Worm (Caenorhabditis elegans): ENCODE data around the gene R05A10.2.

The R05A10.2 gene

ce11 chrIV:14224912-14225311 is 47.8 kb downstream of the R05A10.2 start (continued):
- TF ChIP-seq daf-12 (tag; optimal IDR thresholded peaks at IDR 0.05) (no peak), nhr-102 (tag; optimal IDR thresholded peaks at IDR 0.05) (peak; percentile 60), nhr-28 (tag; optimal IDR thresholded peaks at IDR 0.05) (peak; percentile 11), nhr-77 (tag; optimal IDR thresholded peaks at IDR 0.05) (no peak), F37D6.2 (tag; optimal IDR thresholded peaks at IDR 0.05) (no peak), snpc-1.2 (GFP tag; IDR thresholded peaks at IDR 0.05) (peak; percentile 100), zip-2 (tag; optimal IDR thresholded peaks at IDR 0.05) (peak; percentile 19), nhr-41 (GFP tag; IDR thresholded peaks at IDR 0.05) (peak; percentile 69; the same call in 1 of the 2 replicates), zfp-2 (tag; optimal IDR thresholded peaks at IDR 0.05) (no peak), pqm-1 (tag; optimal IDR thresholded peaks at IDR 0.05) (no peak), ztf-7 (tag; optimal IDR thresholded peaks at IDR 0.05) (peak; percentile 76), jun-1 (tag; optimal IDR thresholded peaks at IDR 0.05) (no peak), ceh-20 (GFP tag; IDR thresholded peaks at IDR 0.05) (peak; percentile 80), R02D3.7 (tag; optimal IDR thresholded peaks at IDR 0.05) (no peak), hif-1 (tag; optimal IDR thresholded peaks at IDR 0.05) (peak; percentile 52 to 86), nhr-11 (tag; optimal IDR thresholded peaks at IDR 0.05) (no peak), ZK546.5 (tag; optimal IDR thresholded peaks at IDR 0.05) (no peak), fos-1 (tag; optimal IDR thresholded peaks at IDR 0.05) (no peak), saeg-2 (GFP tag; IDR thresholded peaks at IDR 0.05) (no peak), zip-11 (GFP tag; IDR thresholded peaks at IDR 0.05) (no peak), set-16 (GFP tag; IDR thresholded peaks at IDR 0.05) (no peak), unc-130 (GFP tag; optimal IDR thresholded peaks at IDR 0.05) (peak; percentile 58), mep-1 (tag; optimal IDR thresholded peaks at IDR 0.05) (no peak), dmd-8 (GFP tag; IDR thresholded peaks at IDR 0.05) (no peak; the same call in 1 of the 2 replicates), F44E2.7 (GFP tag; IDR thresholded peaks at IDR 0.05) (peak; percentile 54; the same call in 1 of the 2 replicates), lin-29 (GFP tag; IDR thresholded peaks at IDR 0.05) (0 out of 2 replicates have a peak, but pooled peaks have one; percentile 16), attf-4 (tag; optimal IDR thresholded peaks at IDR 0.05) (no peak), mdt-29 (GFP tag; IDR thresholded peaks at IDR 0.05) (peak; percentile 82; the same call in 1 of the 2 replicates), mxl-3 (GFP tag; optimal IDR thresholded peaks at IDR 0.05) (peak; percentile 34), Y75B8A.6 (GFP tag; IDR thresholded peaks at IDR 0.05) (peak; percentile 83; the same call in 1 of the 2 replicates), hlh-11 (tag; optimal IDR thresholded peaks at IDR 0.05) (no peak), ceh-82 (tag; optimal IDR thresholded peaks at IDR 0.05) (no peak), T26A8.4 (GFP tag; IDR thresholded peaks at IDR 0.05) (no peak), unc-62 (GFP tag; optimal IDR thresholded peaks at IDR 0.05 in 1 of 2) (peak in 1 of 2 experiments; percentile 20), unc-62 (tag; optimal IDR thresholded peaks at IDR 0.05) (no peak), hmg-1.1 (GFP tag; IDR thresholded peaks at IDR 0.05) (no peak; the same call in 1 of the 2 replicates), ZK337.2 (GFP tag; IDR thresholded peaks at IDR 0.05) (peak; percentile 62; the same call in 1 of the 2 replicates), php-3 (GFP tag; IDR thresholded peaks at IDR 0.05) (no peak; the same call in 1 of the 2 replicates)

ce11 chrIV:14227138-14227537 is 50.1 kb downstream of the R05A10.2 start:
- TF ChIP-seq hlh-30 (tag; optimal IDR thresholded peaks at IDR 0.05; ENCODE audit: insufficient read depth) = no peak
- peak in 1 of 2 experiments; percentile 93 for TF ChIP-seq unc-62 (GFP tag; optimal IDR thresholded peaks at IDR 0.05 in 1 of 2)
- TF ChIP-seq unc-62 (tag; optimal IDR thresholded peaks at IDR 0.05) = no peak
- 0 out of 2 replicates have a peak, but pooled peaks have one; percentile 42 for TF ChIP-seq snpc-1.2 (GFP tag; IDR thresholded peaks at IDR 0.05)

- TF ChIP-seq egl-27 (tag; optimal IDR thresholded peaks at IDR 0.05) (no peak), R02D3.7 (tag; optimal IDR thresholded peaks at IDR 0.05) (no peak), egl-43 (GFP tag; IDR thresholded peaks at IDR 0.05) (no peak), daf-8 (GFP tag; IDR thresholded peaks at IDR 0.05) (no peak), rbr-2 (tag; optimal IDR thresholded peaks at IDR 0.05) (no peak), madf-9 (GFP tag; conservative IDR thresholded peaks at IDR 0.05) (no peak), zfp-3 (GFP tag; conservative IDR thresholded peaks at IDR 0.05) (no peak), cey-2 (tag; optimal IDR thresholded peaks at IDR 0.05; ENCODE audit: borderline replicate concordance, insufficient read depth) (no peak), nhr-41 (GFP tag; IDR thresholded peaks at IDR 0.05) (no peak), vab-7 (GFP tag; IDR thresholded peaks at IDR 0.05) (no peak), zip-11 (GFP tag; IDR thresholded peaks at IDR 0.05) (no peak), mdl-1 (tag; optimal IDR thresholded peaks at IDR 0.05) (no peak), Y48G9A.11 (GFP tag; IDR thresholded peaks at IDR 0.05) (no peak), F37D6.2 (tag; optimal IDR thresholded peaks at IDR 0.05) (no peak), tra-1 (GFP tag; IDR thresholded peaks at IDR 0.05) (no peak), ceh-82 (tag; optimal IDR thresholded peaks at IDR 0.05) (no peak), dmd-8 (GFP tag; IDR thresholded peaks at IDR 0.05) (no peak)
These were observed 51.0 kb downstream of the R05A10.2 start, which contains the start of gene F02H6.7 for ce11 chrIV:14228069-14228468. TSS of gene F02H6.7 (minus strand) at chrIV:14228169.

All from whole organism, L4 larva.